Fruit fly (Drosophila melanogaster): ENCODE results near the gene CG4766.

Gene CG4766

DNA sequence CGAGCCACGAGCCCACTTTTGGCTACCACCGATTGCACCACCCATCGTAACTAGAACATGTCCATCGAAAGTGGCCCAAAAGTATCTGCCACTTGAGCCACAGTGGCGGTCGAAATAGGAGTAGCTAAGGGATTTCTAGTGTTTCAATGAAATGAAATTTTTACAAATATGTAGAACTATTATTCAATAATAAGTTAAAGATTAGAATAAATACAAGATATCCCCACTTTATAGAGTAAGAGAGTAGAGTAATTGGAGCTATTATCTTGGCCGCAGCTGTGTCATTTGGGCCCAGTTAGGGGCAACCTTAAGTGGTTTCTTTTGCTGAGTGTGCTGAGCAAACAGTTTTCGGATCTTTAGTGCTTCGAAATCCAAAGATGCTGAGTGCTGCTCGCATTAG lies 11.2 kb downstream of the CG4766 start (continued):
- TF ChIP-seq dysf (GFP tag; IDR thresholded peaks at IDR 0.05), result peak; percentile 50; the same call in 2 of the 3 replicates
- no peak for TF ChIP-seq Ravus (GFP tag; IDR thresholded peaks at IDR 0.05)
- TF ChIP-seq Neu2 (GFP tag; optimal IDR thresholded peaks at IDR 0.05; ENCODE audit: borderline replicate concordance), result no peak
- no peak for TF ChIP-seq MESR4 (GFP tag; optimal IDR thresholded peaks at IDR 0.05)
- TF ChIP-seq CG11695 (GFP tag; IDR thresholded peaks at IDR 0.05), result peak; percentile 62; the same call in 2 of the 3 replicates
- no peak for TF ChIP-seq CG15514 (GFP tag; optimal IDR thresholded peaks at IDR 0.05)
- TF ChIP-seq cas (GFP tag; IDR thresholded peaks at IDR 0.05), result no peak
- TF ChIP-seq pum (GFP tag; optimal IDR thresholded peaks at IDR 0.05), result no peak
- peak; percentile 14 for TF ChIP-seq CG10209 (GFP tag; optimal IDR thresholded peaks at IDR 0.05)
- 0 out of 3 replicates have a peak, but pooled peaks have one; percentile 24 for TF ChIP-seq gce (GFP tag; IDR thresholded peaks at IDR 0.05)
- no peak for TF ChIP-seq CG8765 (GFP tag; IDR thresholded peaks at IDR 0.05)
- no peak for TF ChIP-seq CG3838 (GFP tag; optimal IDR thresholded peaks at IDR 0.05)
- no peak for TF ChIP-seq CG10431 (GFP tag; optimal IDR thresholded peaks at IDR 0.05)
- TF ChIP-seq Atf-2 (GFP tag; optimal IDR thresholded peaks at IDR 0.05), result no peak
- peak; percentile 67 for TF ChIP-seq CG31441 (GFP tag; IDR thresholded peaks at IDR 0.05)
- TF ChIP-seq CG12219 (GFP tag; optimal IDR thresholded peaks at IDR 0.05), result peak; percentile 47
- peak; percentile 62 for TF ChIP-seq Xrp1 (GFP tag; IDR thresholded peaks at IDR 0.05)
- peak; percentile 66 for TF ChIP-seq Ptx1 (GFP tag; IDR thresholded peaks at IDR 0.05)
- no peak for TF ChIP-seq ken (GFP tag; IDR thresholded peaks at IDR 0.05)
- no peak for TF ChIP-seq br (optimal IDR thresholded peaks at IDR 0.05)
- TF ChIP-seq wor (GFP tag; IDR thresholded peaks at IDR 0.05), result no peak
- TF ChIP-seq tgo (GFP tag; IDR thresholded peaks at IDR 0.05), result peak; percentile 42; the same call in 1 of the 3 replicates
- TF ChIP-seq salm (tag; optimal IDR thresholded peaks at IDR 0.05), result peak; percentile 12
- no peak for TF ChIP-seq inv (GFP tag; IDR thresholded peaks at IDR 0.05; ENCODE audit: partially characterized antibody)
- no peak for TF ChIP-seq Antp (GFP tag; optimal IDR thresholded peaks at IDR 0.05)
- TF ChIP-seq Dbx (GFP tag; IDR thresholded peaks at IDR 0.05), result no peak
- TF ChIP-seq kah (GFP tag; optimal IDR thresholded peaks at IDR 0.05), result no peak
- TF ChIP-seq CG6854 (GFP tag; optimal IDR thresholded peaks at IDR 0.05), result no peak
- peak in 1 of 3 experiments; percentile 27 for TF ChIP-seq lola (GFP tag; optimal IDR thresholded peaks at IDR 0.05)
- no peak for TF ChIP-seq pfk (GFP tag; optimal IDR thresholded peaks at IDR 0.05)
- TF ChIP-seq Sin3A (optimal IDR thresholded peaks at IDR 0.05), result no peak
- TF ChIP-seq Spps (tag; optimal IDR thresholded peaks at IDR 0.05), result no peak
- TF ChIP-seq Dip2 (GFP tag; IDR thresholded peaks at IDR 0.05), result no peak
- no peak for TF ChIP-seq tup (GFP tag; optimal IDR thresholded peaks at IDR 0.05)
- TF ChIP-seq ro (GFP tag; IDR thresholded peaks at IDR 0.05), result no peak
- no peak for TF ChIP-seq dm (GFP tag; optimal IDR thresholded peaks at IDR 0.05)
- 0 out of 2 replicates have a peak, but pooled peaks have one; percentile 26 for TF ChIP-seq CG32767 (GFP tag; IDR thresholded peaks at IDR 0.05)
- no peak for TF ChIP-seq CG12299 (tag; optimal IDR thresholded peaks at IDR 0.05)
- peak; percentile 28 for TF ChIP-seq D19A (tag; optimal IDR thresholded peaks at IDR 0.05)
- TF ChIP-seq tll (GFP tag; optimal IDR thresholded peaks at IDR 0.05), result no peak
- no peak for TF ChIP-seq schlank (tag; optimal IDR thresholded peaks at IDR 0.05)
- no peak for TF ChIP-seq sqz (GFP tag; optimal IDR thresholded peaks at IDR 0.05)
- no peak for TF ChIP-seq CG7786 (GFP tag; optimal IDR thresholded peaks at IDR 0.05)
- TF ChIP-seq CG2712 (tag; optimal IDR thresholded peaks at IDR 0.05), result peak; percentile 54
- TF ChIP-seq Elba2 (GFP tag; optimal IDR thresholded peaks at IDR 0.05), result no peak
- no peak for TF ChIP-seq jigr1 (GFP tag; IDR thresholded peaks at IDR 0.05)
- TF ChIP-seq Sox100B (GFP tag; optimal IDR thresholded peaks at IDR 0.05), result no peak
- TF ChIP-seq ems (GFP tag; optimal IDR thresholded peaks at IDR 0.05), result no peak
- no peak for TF ChIP-seq knrl (GFP tag; IDR thresholded peaks at IDR 0.05; ENCODE audit: partially characterized antibody)
- no peak for TF ChIP-seq emc (GFP tag; optimal IDR thresholded peaks at IDR 0.05)
- TF ChIP-seq CG8089 (GFP tag; optimal IDR thresholded peaks at IDR 0.05), result no peak
- no peak for TF ChIP-seq Hr3 (GFP tag; optimal IDR thresholded peaks at IDR 0.05)
- no peak for TF ChIP-seq Bdp1 (GFP tag; optimal IDR thresholded peaks at IDR 0.05)

Measured in whole organism, embryonic.